Worm (Caenorhabditis elegans) whole organism, midembryonic: ENCODE results near the gene C37E2.3.

Source experiments
- T22C8.4 ChIP-seq: fragments of 200-800 bp; sonication (Bioruptor generic); IDR thresholded peaks from 2 replicates; pipeline ENCODE4 v1.3.6; 2022; ENCODE audit warnings: missing genetic modification characterization, missing compliant biosample characterization
- cog-1 ChIP-seq: sonication (generic microtip); optimal IDR thresholded peaks from 2 replicates; lab custom pipeline; 2016; ENCODE audit warnings: missing genetic modification characterization, missing compliant biosample characterization
- flt-1 ChIP-seq: fragments of 200-800 bp; sonication (Bioruptor generic); IDR thresholded peaks from 2 replicates; pipeline ENCODE4 v1.3.6; 2022; ENCODE audit warnings: missing genetic modification characterization, missing compliant biosample characterization
- klf-2 ChIP-seq: fragments of 200-800 bp; sonication (Bioruptor generic); conservative IDR thresholded peaks from 2 replicates; pipeline ENCODE4 v1.3.6; 2022; ENCODE audit warnings: missing genetic modification reagents, missing genetic modification characterization, missing compliant biosample characterization
- med-1 ChIP-seq: sonication (generic microtip); optimal IDR thresholded peaks from 2 replicates; lab custom pipeline; 2017; ENCODE audit warnings: missing genetic modification characterization, mild to moderate bottlenecking, missing compliant biosample characterization, antibody characterized with exemption, missing genetic modification reagents; ENCODE audit not compliant: insufficient read depth
- ref-1 ChIP-seq: fragments of 200-800 bp; sonication (Bioruptor generic); conservative IDR thresholded peaks from 2 replicates; pipeline ENCODE4 v1.3.6; 2022; ENCODE audit warnings: missing genetic modification reagents, missing genetic modification characterization, missing compliant biosample characterization
- tab-1 ChIP-seq: fragments of 200-800 bp; sonication (Bioruptor generic); IDR thresholded peaks from 2 replicates; pipeline ENCODE4 v1.3.6; 2022; ENCODE audit warnings: missing genetic modification characterization, missing compliant biosample characterization
- ztf-23 ChIP-seq: fragments of 200-800 bp; sonication (Bioruptor generic); IDR thresholded peaks from 2 replicates; pipeline ENCODE4 v1.3.6; 2022; ENCODE audit warnings: missing genetic modification reagents, missing genetic modification characterization, missing compliant biosample characterization
- ztf-29 ChIP-seq: fragments of 200-800 bp; sonication (Bioruptor generic); IDR thresholded peaks from 2 replicates; pipeline ENCODE4 v1.3.6; 2022; ENCODE audit warnings: missing genetic modification reagents, missing genetic modification characterization, missing compliant biosample characterization

ce11 chrX:14141344-14141841 is 38.9 kb upstream of the C37E2.3 start:
- TF ChIP-seq med-1 (GFP tag; lab: Kevin White, UChicago) (no peak), flt-1 (GFP tag; lab: Robert Waterston, UW) (no peak), cog-1 (tag; lab: Kevin White, UChicago) (no peak), T22C8.4 (GFP tag; lab: Robert Waterston, UW) (no peak), klf-2 (GFP tag; lab: Robert Waterston, UW) (no peak), ztf-23 (GFP tag; lab: Robert Waterston, UW) (no peak), tab-1 (GFP tag; lab: Robert Waterston, UW) (no peak), ztf-29 (GFP tag; lab: Robert Waterston, UW) (no peak), ref-1 (GFP tag; lab: Robert Waterston, UW) (no peak)
